Fruit fly (Drosophila melanogaster): Measurements from ENCODE around the gene knk.
A peak's percentile ranks its signal among the peaks of the same experiment; 100 is the strongest.

The knk gene

dm6 chr3R:10170356-10170876 is 45.0 kb upstream of the knk start, which contains the start of gene Best1 (continued):
- peak; percentile 88 for TF ChIP-seq Taf1 (GFP tag; IDR thresholded peaks at IDR 0.05)
- peak; percentile 93 for TF ChIP-seq CG9437 (GFP tag; optimal IDR thresholded peaks at IDR 0.05)
- TF ChIP-seq CG3995 (GFP tag; optimal IDR thresholded peaks at IDR 0.05): peak; percentile 22
- TF ChIP-seq Ets65A (GFP tag): peak; percentile 86
- TF ChIP-seq CG2129 (GFP tag; IDR thresholded peaks at IDR 0.05; ENCODE audit: partially characterized antibody): no peak
- peak; percentile 55; the same call in 2 of the 4 replicates for TF ChIP-seq Dll (GFP tag; IDR thresholded peaks at IDR 0.05; ENCODE audit: partially characterized antibody)
- TF ChIP-seq CG12071 (GFP tag; optimal IDR thresholded peaks at IDR 0.05): peak; percentile 80
- no peak for TF ChIP-seq fru (optimal IDR thresholded peaks at IDR 0.05)
- TF ChIP-seq CG10654 (GFP tag; optimal IDR thresholded peaks at IDR 0.05): peak; percentile 69
- peak; percentile 89 for TF ChIP-seq odd (GFP tag; optimal IDR thresholded peaks at IDR 0.05)
- no peak for TF ChIP-seq Hr39 (optimal IDR thresholded peaks at IDR 0.05)
- peak; percentile 93 for TF ChIP-seq CG11695 (GFP tag; IDR thresholded peaks at IDR 0.05)
- no peak for TF ChIP-seq p53 (GFP tag; optimal IDR thresholded peaks at IDR 0.05)
- TF ChIP-seq Side (GFP tag; optimal IDR thresholded peaks at IDR 0.05): peak; percentile 62
- TF ChIP-seq CG14965 (GFP tag; optimal IDR thresholded peaks at IDR 0.05; ENCODE audit: borderline replicate concordance): no peak
- TF ChIP-seq twi (tag; optimal IDR thresholded peaks at IDR 0.05): peak; percentile 76
- peak; percentile 91 for TF ChIP-seq gsb (GFP tag; IDR thresholded peaks at IDR 0.05)
- peak; percentile 24 for TF ChIP-seq CG1647 (GFP tag; optimal IDR thresholded peaks at IDR 0.05)
- TF ChIP-seq CG3065 (GFP tag; optimal IDR thresholded peaks at IDR 0.05): peak; percentile 49
- peak; percentile 61 for TF ChIP-seq Lim3 (GFP tag; IDR thresholded peaks at IDR 0.05)
- TF ChIP-seq Hey (tag; optimal IDR thresholded peaks at IDR 0.05): peak; percentile 27
- peak; percentile 83 for TF ChIP-seq CG6765 (GFP tag; optimal IDR thresholded peaks at IDR 0.05)
- TF ChIP-seq CG9609 (GFP tag; optimal IDR thresholded peaks at IDR 0.05): peak; percentile 77
- peak; percentile 55 for TF ChIP-seq CG6654 (GFP tag; optimal IDR thresholded peaks at IDR 0.05)
- TF ChIP-seq pfk (GFP tag; optimal IDR thresholded peaks at IDR 0.05): peak; percentile 46
- no peak for TF ChIP-seq NC2β (GFP tag; optimal IDR thresholded peaks at IDR 0.05)
- peak; percentile 33 for TF ChIP-seq CG18764 (GFP tag; optimal IDR thresholded peaks at IDR 0.05)
- peak; percentile 83 for TF ChIP-seq CG17612 (GFP tag; IDR thresholded peaks at IDR 0.05)
- TF ChIP-seq CG13123 (GFP tag; optimal IDR thresholded peaks at IDR 0.05): no peak
- peak; percentile 91 for TF ChIP-seq H2.0 (GFP tag; IDR thresholded peaks at IDR 0.05)
- TF ChIP-seq trh (GFP tag; optimal IDR thresholded peaks at IDR 0.05): peak; percentile 69
- TF ChIP-seq Doc3 (GFP tag; IDR thresholded peaks at IDR 0.05; ENCODE audit: partially characterized antibody): 0 out of 3 replicates have a peak, but pooled peaks have one; percentile 47
- peak; percentile 87 for TF ChIP-seq Nf-YA (GFP tag; IDR thresholded peaks at IDR 0.05)
- peak; percentile 96 for TF ChIP-seq GATAe (GFP tag; conservative IDR thresholded peaks at IDR 0.05)
- TF ChIP-seq Sin3A (optimal IDR thresholded peaks at IDR 0.05): no peak
- TF ChIP-seq Dp (GFP tag; optimal IDR thresholded peaks at IDR 0.05): peak; percentile 0
- TF ChIP-seq jigr1 (GFP tag; IDR thresholded peaks at IDR 0.05): peak; percentile 45; the same call in 1 of the 3 replicates
- peak; percentile 35 for TF ChIP-seq Sry-β (GFP tag; optimal IDR thresholded peaks at IDR 0.05)
- peak; percentile 90 for TF ChIP-seq Hr3 (GFP tag; optimal IDR thresholded peaks at IDR 0.05)
- peak; percentile 89 for TF ChIP-seq CG15601 (tag; optimal IDR thresholded peaks at IDR 0.05)
- TF ChIP-seq CG34224 (GFP tag; IDR thresholded peaks at IDR 0.05; ENCODE audit: partially characterized antibody): peak; percentile 82
- no peak for TF ChIP-seq CG10565 (GFP tag; optimal IDR thresholded peaks at IDR 0.05)
- TF ChIP-seq CG15269 (tag; optimal IDR thresholded peaks at IDR 0.05): peak; percentile 95
- peak; percentile 77; the same call in 1 of the 2 replicates for TF ChIP-seq bowl (GFP tag; IDR thresholded peaks at IDR 0.05)
- peak; percentile 0 for TF ChIP-seq ash1 (GFP tag; optimal IDR thresholded peaks at IDR 0.05)
- TF ChIP-seq CG10147 (GFP tag; optimal IDR thresholded peaks at IDR 0.05): peak; percentile 93
- peak; percentile 6 for TF ChIP-seq zf30C (GFP tag; optimal IDR thresholded peaks at IDR 0.05)
- TF ChIP-seq aop (GFP tag; IDR thresholded peaks at IDR 0.05): peak; percentile 100
- TF ChIP-seq emc (GFP tag; optimal IDR thresholded peaks at IDR 0.05): peak; percentile 62
- TF ChIP-seq CG16779 (GFP tag; IDR thresholded peaks at IDR 0.05): peak; percentile 83
- no peak for TF ChIP-seq lov (optimal IDR thresholded peaks at IDR 0.05)
- peak; percentile 80 for TF ChIP-seq lov (GFP tag; IDR thresholded peaks at IDR 0.05)

All from whole organism, embryonic.